Fruit fly (Drosophila melanogaster) whole organism, embryonic: ENCODE results near the gene MSAmiP.

Experiments
- Adf1 ChIP-seq: fragments of 200-800 bp; sonication (Bioruptor generic); IDR thresholded peaks from 2 replicates; pipeline ENCODE4 v1.3.6; 2022; ENCODE audit warnings: missing biosample characterization, missing genetic modification characterization
- Atf6 ChIP-seq: fragments of 200-800 bp; sonication (Bioruptor generic); IDR thresholded peaks from 2 replicates; pipeline ENCODE4 v1.3.6; 2022; ENCODE audit warnings: missing biosample characterization, missing genetic modification characterization
- CG10431 ChIP-seq: fragments of 200-800 bp; sonication (Bioruptor generic); optimal IDR thresholded peaks from 3 replicates; lab custom pipeline; 2018; ENCODE audit warnings: missing biosample characterization, mild to moderate bottlenecking, missing genetic modification characterization
- CG12299 ChIP-seq: fragments of 200-800 bp; sonication (Bioruptor generic); optimal IDR thresholded peaks from 2 replicates; lab custom pipeline; 2018; ENCODE audit warnings: missing biosample characterization, mild to moderate bottlenecking, missing genetic modification characterization
- CG13775 ChIP-seq: fragments of 200-800 bp; sonication (Bioruptor generic); optimal IDR thresholded peaks from 3 replicates; lab custom pipeline; 2017; ENCODE audit warnings: missing biosample characterization, mild to moderate bottlenecking, missing genetic modification characterization
- CG14441 ChIP-seq: fragments of 200-800 bp; sonication (Bioruptor generic); IDR thresholded peaks from 2 replicates; pipeline ENCODE4 v1.3.6; 2022; ENCODE audit warnings: missing biosample characterization, missing genetic modification characterization
- CG15479 ChIP-seq: fragments of 200-800 bp; sonication (Bioruptor generic); optimal IDR thresholded peaks from 3 replicates; lab custom pipeline; 2019; ENCODE audit warnings: missing biosample characterization, mild to moderate bottlenecking, missing genetic modification characterization, moderate library complexity
- CG17186 ChIP-seq: fragments of 200-800 bp; sonication (Bioruptor generic); optimal IDR thresholded peaks from 3 replicates; lab custom pipeline; 2017; ENCODE audit warnings: missing biosample characterization, missing genetic modification reagents, missing genetic modification characterization
- CG17612 ChIP-seq: fragments of 200-800 bp; sonication (Bioruptor generic); IDR thresholded peaks from 2 replicates; pipeline ENCODE4 v1.3.6; 2022; ENCODE audit warnings: missing biosample characterization, missing genetic modification characterization
- CG17829 ChIP-seq: fragments of 200-800 bp; optimal IDR thresholded peaks from 2 replicates; lab custom pipeline; 2019; ENCODE audit warnings: missing biosample characterization, mild to moderate bottlenecking, missing genetic modification characterization, moderate library complexity
- CG1832 ChIP-seq: fragments of 200-800 bp; sonication (Bioruptor generic); optimal IDR thresholded peaks from 2 replicates; lab custom pipeline; 2017; ENCODE audit warnings: missing biosample characterization, mild to moderate bottlenecking, missing genetic modification characterization, inconsistent platforms
- CG2199 ChIP-seq: fragments of 200-800 bp; sonication (Bioruptor generic); IDR thresholded peaks from 3 replicates; pipeline ENCODE4 v1.3.6; 2022; ENCODE audit warnings: missing biosample characterization, missing genetic modification characterization
- CG2712 ChIP-seq: fragments of 200-800 bp; optimal IDR thresholded peaks from 3 replicates; lab custom pipeline; 2019; ENCODE audit warnings: missing biosample characterization, mild to moderate bottlenecking, missing genetic modification characterization, moderate library complexity
- CG32767 ChIP-seq: fragments of 200-800 bp; sonication (Bioruptor generic); IDR thresholded peaks from 2 replicates; pipeline ENCODE4 v1.3.6; 2022; ENCODE audit warnings: missing biosample characterization, missing genetic modification characterization
- CG7271 ChIP-seq: fragments of 200-800 bp; sonication (Bioruptor generic); optimal IDR thresholded peaks from 2 replicates; lab custom pipeline; 2018; ENCODE audit warnings: missing biosample characterization, mild to moderate bottlenecking, missing genetic modification characterization, moderate library complexity
- CG9215 ChIP-seq: fragments of 200-800 bp; sonication (Bioruptor generic); IDR thresholded peaks from 2 replicates; pipeline ENCODE4 v1.3.6; 2022; ENCODE audit warnings: missing biosample characterization, missing genetic modification characterization
- CG9932 ChIP-seq: fragments of 200-800 bp; sonication (Bioruptor generic); IDR thresholded peaks from 2 replicates; pipeline ENCODE4 v1.3.6; 2022; ENCODE audit warnings: missing biosample characterization, missing genetic modification characterization
- CkIIα-i1 ChIP-seq: fragments of 200-800 bp; sonication (Bioruptor generic); IDR thresholded peaks from 2 replicates; pipeline ENCODE4 v1.3.6; 2022; ENCODE audit warnings: missing biosample characterization, missing genetic modification characterization
- D ChIP-seq, 2 experiments: fragments of 200-800 bp in 1 of 2; fragments of >200 bp in 1 of 2; sonication (Bioruptor generic) in 1 of 2; optimal IDR thresholded peaks; 2 replicates in 1 of 2; 3 replicates in 1 of 2; lab custom pipeline; 2017; ENCODE audit warnings: mild to moderate bottlenecking in 1 of 2, missing biosample characterization in 1 of 2, missing genetic modification characterization in 1 of 2, missing genetic modification reagents in 1 of 2
- HmgD ChIP-seq: fragments of 200-800 bp; sonication (Bioruptor generic); optimal IDR thresholded peaks from 3 replicates; lab custom pipeline; 2016; ENCODE audit warnings: missing biosample characterization, missing genetic modification characterization
- Med ChIP-seq: fragments of 200-800 bp; sonication (Bioruptor generic); peaks from one replicate; lab custom pipeline; 2016; ENCODE audit warnings: missing biosample characterization, missing genetic modification characterization, mild to moderate bottlenecking, inconsistent platforms, moderate library complexity
- Nf-YA ChIP-seq: fragments of 200-800 bp; sonication (Bioruptor generic); IDR thresholded peaks from 2 replicates; pipeline ENCODE4 v1.3.6; 2022; ENCODE audit warnings: missing biosample characterization, missing genetic modification characterization
- Nf-YC ChIP-seq: fragments of 200-800 bp; optimal IDR thresholded peaks from 3 replicates; lab custom pipeline; 2019; ENCODE audit warnings: missing biosample characterization, mild to moderate bottlenecking, missing genetic modification characterization, moderate library complexity
- Opbp ChIP-seq: fragments of 200-800 bp; sonication (Bioruptor generic); IDR thresholded peaks from 3 replicates; pipeline ENCODE4 v1.3.6; 2022; ENCODE audit warnings: missing biosample characterization, missing genetic modification characterization; ENCODE audit not compliant: partially characterized antibody
- Sox102F ChIP-seq: fragments of 200-800 bp; sonication (Bioruptor generic); optimal IDR thresholded peaks from 2 replicates; lab custom pipeline; 2018; ENCODE audit warnings: missing biosample characterization, mild to moderate bottlenecking, missing genetic modification characterization, moderate library complexity
- Spps ChIP-seq: fragments of 200-800 bp; sonication (Bioruptor generic); optimal IDR thresholded peaks from 2 replicates; lab custom pipeline; 2018; ENCODE audit warnings: missing biosample characterization, mild to moderate bottlenecking, missing genetic modification characterization
- abd-A ChIP-seq: fragments of 200-800 bp; sonication (Bioruptor generic); optimal IDR thresholded peaks from 3 replicates; lab custom pipeline; 2019; ENCODE audit warnings: missing biosample characterization, mild to moderate bottlenecking, missing genetic modification characterization, moderate library complexity
- br ChIP-seq: fragments of >200 bp; optimal IDR thresholded peaks from 2 replicates; lab custom pipeline; 2017
- cad ChIP-seq: fragments of >200 bp; optimal IDR thresholded peaks from 2 replicates; lab custom pipeline; 2017; ENCODE audit warnings: missing biosample characterization, missing genetic modification characterization
- cg ChIP-seq: fragments of 200-800 bp; sonication (Bioruptor generic); optimal IDR thresholded peaks from 3 replicates; lab custom pipeline; 2019; ENCODE audit warnings: missing biosample characterization, mild to moderate bottlenecking, missing genetic modification characterization, moderate library complexity
- chm ChIP-seq: fragments of 200-800 bp; sonication (Bioruptor generic); IDR thresholded peaks from 2 replicates; pipeline ENCODE4 v1.3.6; 2022; ENCODE audit warnings: missing biosample characterization, missing genetic modification characterization
- ewg ChIP-seq: fragments of 200-800 bp; sonication (Bioruptor generic); optimal IDR thresholded peaks from 3 replicates; lab custom pipeline; 2017; ENCODE audit warnings: mild to moderate bottlenecking, missing biosample characterization, missing genetic modification reagents, missing genetic modification characterization
- lov ChIP-seq, 2 experiments: fragments of 200-800 bp in 1 of 2; fragments of >200 bp in 1 of 2; sonication (Bioruptor generic) in 1 of 2; IDR thresholded peaks in 1 of 2; optimal IDR thresholded peaks in 1 of 2; 2 replicates in 1 of 2; 3 replicates in 1 of 2; pipeline versions ENCODE4 v1.3.6 to Lab custom; 2017 to 2022; ENCODE audit warnings: missing biosample characterization in 1 of 2, missing genetic modification characterization in 1 of 2
- mirr ChIP-seq: fragments of 200-800 bp; sonication (Bioruptor generic); optimal IDR thresholded peaks from 3 replicates; lab custom pipeline; 2018; ENCODE audit warnings: missing biosample characterization, mild to moderate bottlenecking, missing genetic modification characterization
- otp ChIP-seq: fragments of 200-800 bp; sonication (Bioruptor generic); IDR thresholded peaks from 3 replicates; pipeline ENCODE4, ENCODE4 v1.3.6; 2022; ENCODE audit warnings: missing biosample characterization, missing genetic modification characterization
- pho ChIP-seq: fragments of 200-800 bp; sonication (Bioruptor generic); optimal IDR thresholded peaks from 2 replicates; lab custom pipeline; 2016; ENCODE audit warnings: missing biosample characterization, missing genetic modification characterization
- phol ChIP-seq: fragments of 200-800 bp; sonication (Bioruptor generic); optimal IDR thresholded peaks from 3 replicates; lab custom pipeline; 2018; ENCODE audit warnings: missing biosample characterization, mild to moderate bottlenecking, missing genetic modification characterization, moderate library complexity
- rib ChIP-seq: fragments of 200-800 bp; sonication (Bioruptor generic); IDR thresholded peaks from 2 replicates; pipeline ENCODE4 v1.3.6; 2022; ENCODE audit warnings: missing biosample characterization, missing genetic modification characterization
- sens ChIP-seq: fragments of 200-800 bp; sonication (Bioruptor generic); peaks from one replicate; lab custom pipeline; 2016; ENCODE audit warnings: missing biosample characterization, missing genetic modification characterization
- sens-2 ChIP-seq: fragments of 200-800 bp; sonication (Bioruptor generic); IDR thresholded peaks from 2 replicates; pipeline ENCODE4 v1.3.6; 2022; ENCODE audit warnings: missing biosample characterization, missing genetic modification characterization
- sr ChIP-seq: fragments of 200-800 bp; sonication (Bioruptor generic); IDR thresholded peaks from 3 replicates; pipeline ENCODE4 v1.3.6; 2022; ENCODE audit warnings: missing biosample characterization, missing genetic modification characterization
- stc ChIP-seq: fragments of 200-800 bp; sonication (Bioruptor generic); IDR thresholded peaks from 2 replicates; pipeline ENCODE4 v1.3.6; 2022; ENCODE audit warnings: missing biosample characterization, missing genetic modification characterization
- trh ChIP-seq: fragments of 200-800 bp; sonication (Bioruptor generic); optimal IDR thresholded peaks from 2 replicates; lab custom pipeline; 2016; ENCODE audit warnings: missing biosample characterization, missing genetic modification characterization
- twi ChIP-seq: fragments of 200-800 bp; optimal IDR thresholded peaks from 2 replicates; lab custom pipeline; 2019; ENCODE audit warnings: missing biosample characterization, mild to moderate bottlenecking, missing genetic modification characterization, moderate library complexity
- vfl ChIP-seq: fragments of 200-800 bp; sonication (Bioruptor generic); optimal IDR thresholded peaks from 2 replicates; lab custom pipeline; 2016; ENCODE audit warnings: missing biosample characterization, missing genetic modification characterization
- vvl ChIP-seq: fragments of 200-800 bp; sonication (Bioruptor generic); IDR thresholded peaks from 2 replicates; pipeline ENCODE4 v1.3.6; 2022; ENCODE audit warnings: missing biosample characterization, missing genetic modification characterization
- yki ChIP-seq: fragments of >200 bp; optimal IDR thresholded peaks from 3 replicates; lab custom pipeline; 2018
- z ChIP-seq: fragments of 200-800 bp; sonication (Bioruptor generic); IDR thresholded peaks from 3 replicates; pipeline ENCODE4 v1.3.6; 2022; ENCODE audit warnings: missing biosample characterization, missing genetic modification characterization
- zen ChIP-seq: fragments of 200-800 bp; sonication (Bioruptor generic); optimal IDR thresholded peaks from 3 replicates; lab custom pipeline; 2018; ENCODE audit warnings: missing biosample characterization, mild to moderate bottlenecking, missing genetic modification characterization, moderate library complexity
- zen2 ChIP-seq: fragments of 200-800 bp; sonication (Bioruptor generic); IDR thresholded peaks from 3 replicates; pipeline ENCODE4 v1.3.6; 2022; ENCODE audit warnings: missing biosample characterization, missing genetic modification characterization; ENCODE audit not compliant: partially characterized antibody

MSAmiP gene

dm6 chr3R:16811781-16812207, 84.3 kb downstream of the MSAmiP start (continued):
- TF ChIP-seq CG9932 (GFP tag; lab: Robert Waterston, UW) (no peak), Adf1 (peak; percentile 72), rib (peak; percentile 49; the same call in 1 of the 2 replicates), CG17186 (no peak), cg (peak; percentile 96), CG15479 (peak; percentile 54), pho (GFP tag; lab: Kevin White, UChicago) (peak; percentile 8), Med (GFP tag; lab: Kevin White, UChicago) (peak; percentile 74), CG9215 (GFP tag; lab: Robert Waterston, UW) (peak; percentile 72), phol (tag; lab: Kevin White, UChicago) (peak; percentile 99), Opbp (peak; percentile 59; the same call in 2 of the 3 replicates), br (lab: Kevin White, UChicago) (no peak), vfl (GFP tag; lab: Kevin White, UChicago) (peak; percentile 49), chm (GFP tag; lab: Robert Waterston, UW) (peak; percentile 68; the same call in 1 of the 2 replicates), Nf-YA (GFP tag; lab: Robert Waterston, UW) (peak; percentile 41; the same call in 1 of the 2 replicates), sr (GFP tag; lab: Robert Waterston, UW) (peak; percentile 68; the same call in 1 of the 3 replicates), sens (GFP tag; lab: Kevin White, UChicago) (peak; percentile 72), abd-A (peak; percentile 100), stc (GFP tag; lab: Robert Waterston, UW) (no peak), sens-2 (GFP tag; lab: Robert Waterston, UW) (0 out of 2 replicates have a peak, but pooled peaks have one; percentile 20), CG32767 (peak; percentile 95), Nf-YC (tag; lab: Kevin White, UChicago) (peak; percentile 96), CG12299 (tag; lab: Kevin White, UChicago) (no peak), CG17829 (peak; percentile 62), CkIIα-i1 (GFP tag; lab: Robert Waterston, UW) (no peak), HmgD (peak; percentile 44), CG7271 (tag; lab: Kevin White, UChicago) (peak; percentile 12), CG2712 (tag; lab: Kevin White, UChicago) (peak; percentile 4), D (optimal IDR thresholded peaks at IDR 0.05; lab: Kevin White, UChicago) (peak; percentile 96), D (GFP tag; optimal IDR thresholded peaks at IDR 0.05; lab: Kevin White, UChicago) (no peak), CG17612 (GFP tag; lab: Robert Waterston, UW) (no peak), trh (GFP tag; lab: Kevin White, UChicago) (no peak), Sox102F (GFP tag; lab: Kevin White, UChicago) (no peak), yki (lab: Kevin White, UChicago) (no peak), mirr (GFP tag; lab: Kevin White, UChicago) (peak; percentile 18), cad (peak; percentile 99), Spps (tag; lab: Kevin White, UChicago) (no peak), otp (GFP tag; lab: Robert Waterston, UW) (no peak), vvl (GFP tag; lab: Robert Waterston, UW) (peak; percentile 31; the same call in 1 of the 2 replicates), twi (tag; lab: Kevin White, UChicago) (peak; percentile 83), Atf6 (GFP tag; lab: Robert Waterston, UW) (no peak), zen (tag; lab: Kevin White, UChicago) (peak; percentile 70), z (GFP tag; lab: Robert Waterston, UW) (peak; percentile 97), CG2199 (0 out of 3 replicates have a peak, but pooled peaks have one; percentile 20), CG10431 (no peak), CG14441 (no peak), CG13775 (no peak), ewg (peak; percentile 96), lov (optimal IDR thresholded peaks at IDR 0.05; lab: Kevin White, UChicago) (no peak), lov (GFP tag; IDR thresholded peaks at IDR 0.05; lab: Robert Waterston, UW) (0 out of 3 replicates have a peak, but pooled peaks have one; percentile 55), CG1832 (GFP tag; lab: Kevin White, UChicago) (peak; percentile 92), zen2 (GFP tag; lab: Robert Waterston, UW) (peak; percentile 50; the same call in 1 of the 3 replicates)
